Fruit fly (Drosophila melanogaster) whole organism, wandering third instar larva: ENCODE data around the gene CG10175.

Source experiments
- Abd-B ChIP-seq: fragments of >200 bp; optimal IDR thresholded peaks from 2 replicates; lab custom pipeline; 2017; ENCODE audit warnings: missing biosample characterization, missing genetic modification characterization
- CG32264 ChIP-seq: fragments of 200-800 bp; sonication (Bioruptor generic); optimal IDR thresholded peaks from 2 replicates; lab custom pipeline; 2016; ENCODE audit warnings: missing biosample characterization, missing genetic modification characterization
- CG9705 ChIP-seq: fragments of 200-800 bp; sonication (Bioruptor generic); optimal IDR thresholded peaks from 2 replicates; lab custom pipeline; 2018; ENCODE audit warnings: missing biosample characterization, mild to moderate bottlenecking, missing genetic modification characterization
- CrebA ChIP-seq: fragments of 200-800 bp; sonication (Bioruptor generic); optimal IDR thresholded peaks from 2 replicates; lab custom pipeline; 2016; ENCODE audit warnings: missing biosample characterization, mild to moderate bottlenecking, missing genetic modification characterization, borderline replicate concordance
- Dfd ChIP-seq: fragments of >200 bp; optimal IDR thresholded peaks from 2 replicates; lab custom pipeline; 2017; ENCODE audit warnings: missing biosample characterization, missing genetic modification characterization
- Dif ChIP-seq: fragments of 200-275, 200-300 bp; sonication (Bioruptor generic); optimal IDR thresholded peaks from 2 replicates; lab custom pipeline; 2018; ENCODE audit warnings: missing biosample characterization, missing genetic modification characterization; ENCODE audit not compliant: partially characterized antibody
- GATAd ChIP-seq: sonication (Bioruptor generic); optimal IDR thresholded peaks from 2 replicates; lab custom pipeline; 2016; ENCODE audit warnings: missing biosample characterization, missing genetic modification characterization
- Hnf4 ChIP-seq: fragments of 200-800 bp; sonication (Bioruptor generic); optimal IDR thresholded peaks from 2 replicates; lab custom pipeline; 2016; ENCODE audit warnings: missing biosample characterization, mild to moderate bottlenecking, missing genetic modification characterization
- Hr83 ChIP-seq: fragments of 200-300 bp; sonication (Bioruptor generic); optimal IDR thresholded peaks from 2 replicates; lab custom pipeline; 2016; ENCODE audit warnings: missing biosample characterization, mild to moderate bottlenecking, missing genetic modification characterization, moderate library complexity; ENCODE audit not compliant: poor library complexity, severe bottlenecking
- Mio ChIP-seq: sonication (Bioruptor generic); optimal IDR thresholded peaks from 2 replicates; lab custom pipeline; 2016; ENCODE audit warnings: missing biosample characterization, missing genetic modification characterization
- Myc ChIP-seq: fragments of >200 bp; optimal IDR thresholded peaks from 2 replicates; lab custom pipeline; 2017
- N ChIP-seq: fragments of >200 bp; optimal IDR thresholded peaks from 2 replicates; lab custom pipeline; 2018; ENCODE audit warnings: missing biosample characterization, missing external identifiers, missing genetic modification characterization
- OdsH ChIP-seq: fragments of 200-800 bp; sonication (Bioruptor generic); optimal IDR thresholded peaks from 2 replicates; lab custom pipeline; 2016; ENCODE audit warnings: missing biosample characterization, mild to moderate bottlenecking, missing genetic modification characterization
- Rel ChIP-seq, 2 experiments: fragments of 200-800 bp; sonication (Bioruptor generic) in 1 of 2; optimal IDR thresholded peaks; 2 replicates in 1 of 2; 3 replicates in 1 of 2; lab custom pipeline; 2016 to 2019; ENCODE audit warnings: mild to moderate bottlenecking in 2 of 2, missing biosample characterization in 2 of 2, missing genetic modification characterization in 2 of 2, moderate library complexity in 1 of 2
- Sp1 ChIP-seq: fragments of 200-800 bp; sonication (Bioruptor generic); optimal IDR thresholded peaks from 3 replicates; lab custom pipeline; 2019; ENCODE audit warnings: missing biosample characterization, mild to moderate bottlenecking, missing genetic modification characterization, moderate library complexity
- Vsx2 ChIP-seq: fragments of 200-300, 225-300 bp; sonication (Bioruptor generic); optimal IDR thresholded peaks from 2 replicates; lab custom pipeline; 2018; ENCODE audit warnings: missing biosample characterization, missing genetic modification characterization; ENCODE audit not compliant: partially characterized antibody
- brk ChIP-seq: fragments of 200-800 bp; sonication (Bioruptor generic); optimal IDR thresholded peaks from 2 replicates; lab custom pipeline; 2016; ENCODE audit warnings: missing biosample characterization, mild to moderate bottlenecking, missing genetic modification characterization
- dl ChIP-seq, 2 experiments: fragments of 175-275, 200-275 bp in 1 of 2; fragments of 200-275 bp in 1 of 2; sonication (Bioruptor generic); optimal IDR thresholded peaks; lab custom pipeline; 2018; ENCODE audit warnings: mild to moderate bottlenecking in 2 of 2, missing biosample characterization in 2 of 2, missing genetic modification characterization in 2 of 2, moderate library complexity in 2 of 2; ENCODE audit not compliant: partially characterized antibody in 2 of 2, insufficient read depth in 1 of 2
- dmrt93B ChIP-seq: fragments of 200-800 bp; sonication (Bioruptor generic); optimal IDR thresholded peaks from 2 replicates; lab custom pipeline; 2018; ENCODE audit warnings: missing biosample characterization, mild to moderate bottlenecking, missing genetic modification characterization
- ey ChIP-seq: fragments of 200-800 bp; sonication (Bioruptor generic); optimal IDR thresholded peaks from 2 replicates; lab custom pipeline; 2016; ENCODE audit warnings: missing biosample characterization, missing genetic modification characterization
- fru ChIP-seq: fragments of 200-800 bp; sonication (Bioruptor generic); optimal IDR thresholded peaks from 3 replicates; lab custom pipeline; 2016; ENCODE audit warnings: missing biosample characterization, mild to moderate bottlenecking, missing genetic modification characterization
- jim ChIP-seq: fragments of 175-275, 200-325 bp; sonication (Bioruptor generic); optimal IDR thresholded peaks from 2 replicates; lab custom pipeline; 2016; ENCODE audit warnings: missing biosample characterization, mild to moderate bottlenecking, missing genetic modification characterization
- lola ChIP-seq: fragments of >200 bp; optimal IDR thresholded peaks from 2 replicates; lab custom pipeline; 2017; ENCODE audit warnings: missing biosample characterization, missing genetic modification characterization
- pan ChIP-seq: fragments of >200 bp; optimal IDR thresholded peaks from 2 replicates; lab custom pipeline; 2017
- psq ChIP-seq: fragments of 200-800 bp; sonication (Bioruptor generic); optimal IDR thresholded peaks from 3 replicates; lab custom pipeline; 2017; ENCODE audit warnings: missing biosample characterization, mild to moderate bottlenecking, missing genetic modification characterization, moderate library complexity
- rgr ChIP-seq: fragments of 200-800 bp; sonication (Bioruptor generic); optimal IDR thresholded peaks from 3 replicates; lab custom pipeline; 2016; ENCODE audit warnings: missing biosample characterization, mild to moderate bottlenecking, missing genetic modification characterization
- sage ChIP-seq: fragments of 200-800 bp; sonication (Bioruptor generic); optimal IDR thresholded peaks from 2 replicates; lab custom pipeline; 2016; ENCODE audit warnings: missing biosample characterization, mild to moderate bottlenecking, missing genetic modification characterization
- sv ChIP-seq: fragments of 200-800 bp; sonication (Bioruptor generic); optimal IDR thresholded peaks from 3 replicates; lab custom pipeline; 2016; ENCODE audit warnings: missing biosample characterization, missing genetic modification characterization
- usp ChIP-seq: fragments of >200 bp; optimal IDR thresholded peaks from 2 replicates; lab custom pipeline; 2017; ENCODE audit warnings: missing biosample characterization, missing genetic modification characterization
- woc ChIP-seq: sonication (Bioruptor generic); optimal IDR thresholded peaks from 2 replicates; lab custom pipeline; 2016; ENCODE audit warnings: missing biosample characterization, mild to moderate bottlenecking, missing genetic modification characterization

CG10175 gene

DNA sequence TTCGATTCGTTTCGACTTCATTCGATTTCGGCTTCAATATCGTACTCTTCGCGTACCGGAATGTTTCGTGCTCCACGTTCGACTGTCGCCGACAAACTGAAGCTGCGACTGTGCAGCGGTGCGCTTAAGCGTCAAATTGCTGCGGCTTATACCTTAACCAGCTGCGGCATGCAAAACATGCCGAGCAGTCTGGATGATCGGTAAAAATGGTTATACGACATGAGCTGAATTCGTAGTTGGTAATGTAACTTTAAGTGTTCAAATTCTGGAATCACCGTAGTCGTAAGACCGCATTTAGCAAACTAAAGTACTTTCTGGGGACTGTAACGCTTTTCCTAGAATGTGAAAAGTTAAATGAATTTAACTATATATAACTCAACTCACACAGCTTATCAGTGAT is at the start of gene CG10175:
TSS of gene CG10175 (minus strand) at position 101 of the 400 bp plus-strand sequence.
- no peak for TF ChIP-seq Hr83
- no peak for TF ChIP-seq brk (GFP tag; lab: Kevin White, UChicago)
- TF ChIP-seq GATAd (GFP tag; lab: Kevin White, UChicago), result no peak
- TF ChIP-seq woc (GFP tag; lab: Kevin White, UChicago), result no peak
- no peak for TF ChIP-seq Sp1
- no peak for TF ChIP-seq psq (GFP tag; lab: Kevin White, UChicago)
- no peak for TF ChIP-seq Myc (lab: Kevin White, UChicago)
- TF ChIP-seq CG9705, result no peak
- TF ChIP-seq Mio, result no peak
- TF ChIP-seq sage (GFP tag; lab: Kevin White, UChicago), result no peak
- TF ChIP-seq ey, result no peak
- TF ChIP-seq OdsH (GFP tag; lab: Kevin White, UChicago), result no peak
- TF ChIP-seq usp (GFP tag; lab: Kevin White, UChicago), result no peak

dm6 chr3R:23576618-23577017 is 45.8 kb upstream of the CG10175 start:
- TF ChIP-seq ey (no peak), Dif (GFP tag; lab: Kevin White, UChicago) (no peak), Myc (lab: Kevin White, UChicago) (no peak), usp (GFP tag; lab: Kevin White, UChicago) (no peak)

DNA sequence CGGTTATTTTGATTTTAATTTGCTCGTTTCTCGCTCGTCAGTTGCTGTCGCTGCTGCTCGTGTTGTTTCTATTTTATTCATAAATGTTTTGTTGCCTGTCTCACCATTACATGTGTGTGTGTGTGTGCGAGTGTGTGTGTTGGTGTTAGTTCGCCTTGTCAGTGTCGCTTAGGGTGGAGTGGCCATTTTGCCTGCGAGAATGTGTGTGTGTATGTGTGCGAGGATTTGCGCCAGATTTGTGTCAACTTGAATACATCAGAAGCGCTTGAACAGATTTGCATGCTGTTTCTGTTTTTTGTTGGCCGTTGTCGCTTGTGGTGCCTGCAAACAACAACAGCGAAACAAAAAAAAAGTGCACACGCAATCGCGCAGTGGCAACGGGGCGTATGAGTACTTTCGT is 38.4 kb upstream of the CG10175 start:
- no peak for TF ChIP-seq ey
- peak; percentile 75 for TF ChIP-seq Dfd

DNA sequence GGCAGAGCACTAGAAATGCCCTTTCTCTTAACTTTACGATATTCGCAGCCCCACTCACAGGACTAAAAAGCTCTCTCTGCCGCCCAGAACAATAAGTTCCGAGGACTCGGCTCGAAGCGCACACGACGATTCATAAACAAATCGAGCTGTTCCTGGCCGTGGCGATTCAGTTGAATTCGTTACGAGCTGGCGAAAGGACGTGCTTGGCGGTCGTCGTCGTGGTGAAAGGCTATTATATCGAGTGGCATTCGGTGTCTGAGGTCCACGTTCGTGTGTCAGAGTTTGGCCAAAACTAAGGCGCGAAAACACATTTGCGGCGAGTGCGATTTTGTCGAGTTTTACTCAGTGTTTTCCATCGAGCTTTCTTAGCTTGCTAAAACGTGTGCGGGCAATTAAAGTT is 26.5 kb upstream of the CG10175 start, which contains the start of gene beat-IV:
TSS of gene beat-IV (plus strand) at position 169 of the 400 bp plus-strand sequence.
- no peak for TF ChIP-seq Rel (GFP tag; optimal IDR thresholded peaks at IDR 0.05; lab: Kevin White, UChicago)
- no peak for TF ChIP-seq Rel (tag; optimal IDR thresholded peaks at IDR 0.05; lab: Kevin White, UChicago)
- no peak for TF ChIP-seq N (GFP tag; lab: Kevin White, UChicago)
- no peak for TF ChIP-seq lola (GFP tag; lab: Kevin White, UChicago)
- no peak for TF ChIP-seq Sp1
- no peak for TF ChIP-seq Mio
- no peak for TF ChIP-seq rgr (GFP tag; lab: Kevin White, UChicago)
- no peak for TF ChIP-seq Vsx2 (GFP tag; lab: Kevin White, UChicago)
- TF ChIP-seq Abd-B, result no peak

DNA sequence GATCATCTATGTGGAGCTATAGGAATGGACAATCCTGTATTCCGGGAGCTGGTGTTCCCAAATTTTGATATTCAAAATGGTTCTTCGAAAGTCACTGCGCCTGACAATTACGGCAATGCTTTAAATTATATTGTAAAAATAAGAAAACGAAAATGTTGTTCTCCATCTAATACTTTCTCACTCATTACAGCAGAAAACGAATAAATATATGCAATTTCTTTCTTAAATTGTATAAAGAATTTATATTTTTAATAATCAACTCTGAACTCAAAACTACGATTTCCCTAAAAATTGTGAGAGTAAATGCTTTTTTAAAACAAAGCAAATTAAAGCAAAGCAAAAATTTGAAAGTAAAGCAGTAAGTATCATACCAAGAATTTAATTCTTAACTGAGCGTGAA is 26.1 kb upstream of the CG10175 start, which contains the start of gene CG10164:
TSS of gene CG10164 (minus strand) at position 101 of the 400 bp plus-strand sequence.
- TF ChIP-seq Hnf4 (GFP tag; lab: Kevin White, UChicago) (no peak), brk (GFP tag; lab: Kevin White, UChicago) (no peak), dmrt93B (no peak), Rel (GFP tag; optimal IDR thresholded peaks at IDR 0.05; lab: Kevin White, UChicago) (no peak), Rel (tag; optimal IDR thresholded peaks at IDR 0.05; lab: Kevin White, UChicago) (no peak)

DNA sequence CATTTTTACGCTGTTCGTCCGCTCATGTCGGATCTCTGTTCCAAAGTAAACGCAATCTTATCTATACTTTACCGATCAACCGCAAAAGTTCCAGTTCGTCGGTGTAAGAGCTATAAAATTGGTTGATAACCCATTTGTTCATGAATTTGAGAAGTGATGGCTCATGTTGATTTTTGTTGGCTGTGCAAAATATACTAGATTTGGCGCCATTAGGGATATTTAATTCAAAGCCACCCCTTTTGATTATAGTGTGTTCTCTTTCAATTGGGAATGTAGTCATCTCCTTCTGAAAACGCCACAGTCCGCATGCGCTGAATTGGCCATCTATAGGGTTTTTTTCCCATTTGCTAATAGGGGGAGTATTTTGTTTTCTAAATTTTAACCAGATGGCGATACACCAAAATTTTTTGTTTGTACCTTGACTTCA is 7.9 kb upstream of the CG10175 start, which contains the start of gene Ugt303B2:
TSS of gene Ugt303B2 (minus strand) at position 190 of the 427 bp plus-strand sequence.
- TF ChIP-seq sv (GFP tag; lab: Kevin White, UChicago), result no peak
- TF ChIP-seq Vsx2 (GFP tag; lab: Kevin White, UChicago), result peak; percentile 9
- TF ChIP-seq jim (GFP tag; lab: Kevin White, UChicago), result no peak
- TF ChIP-seq pan, result no peak
- no peak for TF ChIP-seq Sp1
- TF ChIP-seq fru, result peak; percentile 47

DNA sequence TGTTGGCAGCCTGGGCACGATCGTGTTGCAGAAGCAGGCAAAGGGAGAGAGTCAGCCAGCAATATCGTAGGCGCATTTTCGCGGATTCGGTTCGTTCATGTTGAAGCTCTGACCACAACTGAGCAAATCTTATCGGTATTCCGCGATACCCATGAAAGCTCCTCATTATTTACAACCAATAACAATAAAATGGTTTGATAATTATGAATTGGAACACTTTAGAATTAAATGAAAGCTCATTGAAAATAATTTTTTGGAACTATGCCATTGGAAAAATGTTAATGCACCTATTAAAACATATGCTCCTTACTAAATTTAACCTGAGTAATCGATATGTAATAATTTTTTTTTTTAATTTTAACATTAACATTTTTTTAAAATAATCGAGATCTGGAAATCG is 5.8 kb upstream of the CG10175 start, which contains the start of gene Ugt303B1:
TSS of gene Ugt303B1 (minus strand) at position 101 of the 400 bp plus-strand sequence.
- no peak for TF ChIP-seq rgr (GFP tag; lab: Kevin White, UChicago)
- no peak for TF ChIP-seq dl (GFP tag; optimal IDR thresholded peaks at IDR 0.05; lab: Kevin White, UChicago; ENCODE audit: insufficient read depth in 1 of 2, partially characterized antibody in 2 of 2)
- no peak for TF ChIP-seq CG32264 (GFP tag; lab: Kevin White, UChicago)
- TF ChIP-seq Mio, result no peak
- no peak for TF ChIP-seq CrebA
